Worm (Caenorhabditis elegans) whole organism, late embryonic: ENCODE results near the gene sre-34.

Experiments used
- C08G9.2 ChIP-seq: sonication (generic microtip); optimal IDR thresholded peaks from 2 replicates; lab custom pipeline; 2016; ENCODE audit warnings: mild to moderate bottlenecking, missing genetic modification characterization, moderate library complexity, missing compliant biosample characterization
- K09A11.1 ChIP-seq: sonication (generic microtip); optimal IDR thresholded peaks from 2 replicates; lab custom pipeline; 2017; ENCODE audit warnings: antibody characterized with exemption, mild to moderate bottlenecking, missing genetic modification characterization, missing compliant biosample characterization; ENCODE audit not compliant: insufficient read depth
- T23F11.4 ChIP-seq: fragments of 200-800 bp; sonication (Bioruptor generic); optimal IDR thresholded peaks from 2 replicates; lab custom pipeline; 2018; ENCODE audit warnings: mild to moderate bottlenecking, missing genetic modification characterization, missing compliant biosample characterization
- Y22D7AL.16 ChIP-seq: sonication (generic microtip); optimal IDR thresholded peaks from 2 replicates; lab custom pipeline; 2016; ENCODE audit warnings: missing genetic modification characterization, missing compliant biosample characterization
- ama-1 ChIP-seq: fragments of 150-350 bp; optimal IDR thresholded peaks from 2 replicates; lab custom pipeline; 2014
- ceh-14 ChIP-seq: sonication (generic microtip); optimal IDR thresholded peaks from 2 replicates; lab custom pipeline; 2016; ENCODE audit warnings: missing genotype, missing genetic modification characterization, missing compliant biosample characterization
- ceh-18 ChIP-seq: sonication (generic microtip); optimal IDR thresholded peaks from 2 replicates; lab custom pipeline; 2016; ENCODE audit warnings: missing genetic modification characterization, missing compliant biosample characterization
- ceh-19 ChIP-seq: fragments of 200-800 bp; sonication (Bioruptor generic); optimal IDR thresholded peaks from 2 replicates; lab custom pipeline; 2018; ENCODE audit warnings: mild to moderate bottlenecking, missing genetic modification characterization, missing compliant biosample characterization
- ceh-2 ChIP-seq: sonication (generic microtip); optimal IDR thresholded peaks from 2 replicates; lab custom pipeline; 2016; ENCODE audit warnings: missing genotype, missing genetic modification characterization, missing compliant biosample characterization
- ceh-24 ChIP-seq: sonication (generic microtip); optimal IDR thresholded peaks from 2 replicates; lab custom pipeline; 2016; ENCODE audit warnings: mild to moderate bottlenecking, missing genetic modification characterization, missing compliant biosample characterization
- ceh-30 ChIP-seq: fragments of 150-350 bp; optimal IDR thresholded peaks from 2 replicates; lab custom pipeline; 2014; ENCODE audit warnings: missing biosample characterization, missing genetic modification characterization
- ceh-45 ChIP-seq: fragments of 200-800 bp; sonication (Bioruptor generic); IDR thresholded peaks from 2 replicates; pipeline ENCODE4 v1.3.6; 2022; ENCODE audit warnings: missing genetic modification reagents, missing genetic modification characterization, missing compliant biosample characterization
- ceh-48 ChIP-seq: sonication (generic microtip); optimal IDR thresholded peaks from 2 replicates; lab custom pipeline; 2016; ENCODE audit warnings: missing genetic modification characterization, inconsistent platforms, missing compliant biosample characterization
- ceh-6 ChIP-seq: fragments of 200-800 bp; sonication (Bioruptor generic); optimal IDR thresholded peaks from 2 replicates; lab custom pipeline; 2018; ENCODE audit warnings: mild to moderate bottlenecking, missing genetic modification characterization, missing compliant biosample characterization
- ceh-9 ChIP-seq: sonication (generic microtip); optimal IDR thresholded peaks from 2 replicates; lab custom pipeline; 2016; ENCODE audit warnings: mild to moderate bottlenecking, missing genetic modification characterization, inconsistent platforms, missing compliant biosample characterization
- dmd-4 ChIP-seq: sonication (generic microtip); optimal IDR thresholded peaks from 2 replicates; lab custom pipeline; 2016; ENCODE audit warnings: borderline replicate concordance, missing genetic modification characterization, missing compliant biosample characterization
- elt-4 ChIP-seq: sonication (generic microtip); optimal IDR thresholded peaks from 2 replicates; lab custom pipeline; 2016; ENCODE audit warnings: missing genetic modification characterization, missing compliant biosample characterization
- ets-4 ChIP-seq: sonication (generic microtip); optimal IDR thresholded peaks from 2 replicates; lab custom pipeline; 2016; ENCODE audit warnings: missing genetic modification characterization, missing compliant biosample characterization
- fax-1 ChIP-seq: sonication (generic microtip); optimal IDR thresholded peaks from 2 replicates; lab custom pipeline; 2016; ENCODE audit warnings: missing genotype, missing genetic modification characterization, missing compliant biosample characterization
- fkh-10 ChIP-seq: fragments of 150-350 bp; optimal IDR thresholded peaks from 2 replicates; lab custom pipeline; 2014; ENCODE audit warnings: missing biosample characterization, missing genetic modification reagents, missing genetic modification characterization
- gmeb-2 ChIP-seq: sonication (generic microtip); optimal IDR thresholded peaks from 2 replicates; lab custom pipeline; 2016; ENCODE audit warnings: missing genetic modification characterization, inconsistent platforms, missing compliant biosample characterization
- hlh-13 ChIP-seq: fragments of 200-800 bp; sonication (Bioruptor generic); optimal IDR thresholded peaks from 2 replicates; lab custom pipeline; 2018; ENCODE audit warnings: mild to moderate bottlenecking, missing genetic modification characterization, missing compliant biosample characterization
- hlh-15 ChIP-seq: sonication (generic microtip); optimal IDR thresholded peaks from 2 replicates; lab custom pipeline; 2016; ENCODE audit warnings: missing genetic modification characterization, missing compliant biosample characterization
- hlh-8 ChIP-seq: sonication (generic microtip); optimal IDR thresholded peaks from 2 replicates; lab custom pipeline; 2016; ENCODE audit warnings: missing genotype, missing genetic modification characterization, missing compliant biosample characterization
- lim-6 ChIP-seq: sonication (generic microtip); optimal IDR thresholded peaks from 2 replicates; lab custom pipeline; 2016; ENCODE audit warnings: missing genetic modification characterization, missing compliant biosample characterization
- lin-11 ChIP-seq: fragments of 200-800 bp; sonication (Bioruptor generic); optimal IDR thresholded peaks from 2 replicates; lab custom pipeline; 2018; ENCODE audit warnings: mild to moderate bottlenecking, missing genetic modification characterization, missing compliant biosample characterization
- mec-3 ChIP-seq: sonication (generic microtip); optimal IDR thresholded peaks from 2 replicates; lab custom pipeline; 2016; ENCODE audit warnings: borderline replicate concordance, missing genetic modification characterization, missing compliant biosample characterization
- nhr-11 ChIP-seq: fragments of 150-350 bp; optimal IDR thresholded peaks from 2 replicates; lab custom pipeline; 2014; ENCODE audit warnings: missing biosample characterization, missing genetic modification characterization
- nhr-232 ChIP-seq: sonication (generic microtip); optimal IDR thresholded peaks from 2 replicates; lab custom pipeline; 2016; ENCODE audit warnings: missing genetic modification characterization, missing compliant biosample characterization
- npax-4 ChIP-seq: sonication (generic microtip); optimal IDR thresholded peaks from 2 replicates; lab custom pipeline; 2016; ENCODE audit warnings: missing genetic modification characterization, missing compliant biosample characterization
- odd-2 ChIP-seq: sonication (generic microtip); optimal IDR thresholded peaks from 2 replicates; lab custom pipeline; 2017; ENCODE audit warnings: antibody characterized with exemption, mild to moderate bottlenecking, missing genetic modification characterization, missing compliant biosample characterization
- pag-3 ChIP-seq: sonication (generic microtip); optimal IDR thresholded peaks from 2 replicates; lab custom pipeline; 2016; ENCODE audit warnings: missing compliant biosample characterization, missing genetic modification characterization, borderline replicate concordance
- pax-1 ChIP-seq: fragments of 150-350 bp; optimal IDR thresholded peaks from 2 replicates; lab custom pipeline; 2014; ENCODE audit warnings: missing biosample characterization, missing genetic modification characterization
- pha-2 ChIP-seq: sonication (generic microtip); optimal IDR thresholded peaks from 2 replicates; lab custom pipeline; 2017; ENCODE audit warnings: mild to moderate bottlenecking, missing genetic modification characterization, missing compliant biosample characterization
- pha-4 ChIP-seq: fragments of 150-350 bp; optimal IDR thresholded peaks from 2 replicates; lab custom pipeline; 2018; ENCODE audit warnings: missing biosample characterization, missing genetic modification reagents, missing genetic modification characterization
- pqm-1 ChIP-seq: sonication (generic microtip); optimal IDR thresholded peaks from 2 replicates; lab custom pipeline; 2016; ENCODE audit warnings: missing genetic modification characterization, missing compliant biosample characterization
- pros-1 ChIP-seq: fragments of 150-350 bp; optimal IDR thresholded peaks from 2 replicates; lab custom pipeline; 2014; ENCODE audit warnings: missing biosample characterization, missing genetic modification reagents, missing genetic modification characterization
- ref-2 ChIP-seq: sonication (generic microtip); optimal IDR thresholded peaks from 2 replicates; lab custom pipeline; 2016; ENCODE audit warnings: missing genetic modification characterization, missing compliant biosample characterization
- sdc-2 ChIP-seq: sonication (generic microtip); optimal IDR thresholded peaks from 2 replicates; lab custom pipeline; 2016; ENCODE audit warnings: missing genotype, missing genetic modification characterization, missing compliant biosample characterization
- sox-2 ChIP-seq: fragments of 200-800 bp; sonication (Bioruptor generic); IDR thresholded peaks from 2 replicates; pipeline ENCODE4 v1.3.6; 2022; ENCODE audit warnings: missing genetic modification reagents, missing genetic modification characterization, missing compliant biosample characterization
- sox-4 ChIP-seq: sonication (generic microtip); optimal IDR thresholded peaks from 2 replicates; lab custom pipeline; 2017; ENCODE audit warnings: mild to moderate bottlenecking, missing genetic modification characterization, inconsistent platforms, missing compliant biosample characterization
- syd-9 ChIP-seq: sonication (generic microtip); optimal IDR thresholded peaks from 2 replicates; lab custom pipeline; 2016; ENCODE audit warnings: mild to moderate bottlenecking, missing genetic modification characterization, moderate library complexity, missing compliant biosample characterization
- tbx-7 ChIP-seq: sonication (generic microtip); optimal IDR thresholded peaks from 2 replicates; lab custom pipeline; 2016; ENCODE audit warnings: missing genotype, missing genetic modification characterization, missing compliant biosample characterization
- ttx-3 ChIP-seq: sonication (generic microtip); optimal IDR thresholded peaks from 2 replicates; lab custom pipeline; 2016; ENCODE audit warnings: missing genetic modification reagents, missing genetic modification characterization, missing compliant biosample characterization
- unc-42 ChIP-seq: sonication (generic microtip); optimal IDR thresholded peaks from 2 replicates; lab custom pipeline; 2016; ENCODE audit warnings: missing genotype, missing genetic modification characterization, missing compliant biosample characterization
- unc-55 ChIP-seq: sonication (generic microtip); optimal IDR thresholded peaks from 2 replicates; lab custom pipeline; 2017; ENCODE audit warnings: missing biosample characterization, missing genetic modification reagents, missing genetic modification characterization
- unc-86 ChIP-seq: sonication (generic microtip); optimal IDR thresholded peaks from 2 replicates; lab custom pipeline; 2016; ENCODE audit warnings: missing genetic modification characterization, missing compliant biosample characterization
- zip-5 ChIP-seq: sonication (generic microtip); optimal IDR thresholded peaks from 2 replicates; lab custom pipeline; 2016; ENCODE audit warnings: missing genetic modification characterization, missing compliant biosample characterization

The sre-34 gene

ce11 chrII:12491936-12492335 lies 42.0 kb downstream of the sre-34 start, which contains the start of gene srz-6:
srz-6 (plus strand) TSS chrII:12492236.
- TF ChIP-seq mec-3 (tag; lab: Kevin White, UChicago) (no peak), odd-2 (tag; lab: Kevin White, UChicago) (no peak), ceh-24 (no peak), unc-86 (tag; lab: Kevin White, UChicago) (no peak), pha-2 (no peak), tbx-7 (tag; lab: Kevin White, UChicago) (no peak), pros-1 (no peak), unc-42 (tag; lab: Kevin White, UChicago) (no peak), syd-9 (tag; lab: Kevin White, UChicago) (no peak), hlh-15 (tag; lab: Kevin White, UChicago) (no peak), ttx-3 (tag; lab: Kevin White, UChicago) (no peak), ceh-19 (no peak), npax-4 (tag; lab: Kevin White, UChicago) (no peak), C08G9.2 (tag; lab: Kevin White, UChicago) (no peak), sdc-2 (tag; lab: Kevin White, UChicago) (no peak), pag-3 (no peak), zip-5 (tag; lab: Kevin White, UChicago) (no peak), ceh-48 (no peak), ceh-2 (tag; lab: Kevin White, UChicago) (no peak), ref-2 (no peak)
- TF ChIP-seq, all 69 proteins: peak for 0

ce11 chrII:12494067-12494477 lies 44.1 kb downstream of the sre-34 start:
- no peak for TF ChIP-seq dmd-4 (tag; lab: Kevin White, UChicago)
- TF ChIP-seq ceh-45 (GFP tag; lab: Robert Waterston, UW), result no peak
- TF ChIP-seq pax-1, result no peak
- TF ChIP-seq gmeb-2 (tag; lab: Kevin White, UChicago), result no peak
- no peak for TF ChIP-seq pha-4 (tag; lab: Kevin White, UChicago)
- TF ChIP-seq unc-55, result no peak

ce11 chrII:12494556-12495131 lies 44.7 kb downstream of the sre-34 start, which contains the start of gene col-85:
col-85 (minus strand) TSS chrII:12495095.
- TF ChIP-seq unc-86 (tag; lab: Kevin White, UChicago) (peak; percentile 84), hlh-13 (GFP tag; lab: Kevin White, UChicago) (peak; percentile 94), unc-55 (no peak), K09A11.1 (tag; lab: Kevin White, UChicago) (peak; percentile 88), ceh-19 (peak; percentile 94), nhr-232 (peak; percentile 85), sdc-2 (tag; lab: Kevin White, UChicago) (peak; percentile 89), pax-1 (no peak), Y22D7AL.16 (tag; lab: Kevin White, UChicago) (peak; percentile 94), ceh-24 (peak; percentile 90), ceh-45 (GFP tag; lab: Robert Waterston, UW) (peak; percentile 96), pqm-1 (peak; percentile 86), T23F11.4 (peak; percentile 97), lin-11 (tag; lab: Kevin White, UChicago) (peak; percentile 87), pros-1 (no peak), ceh-9 (peak; percentile 93), ceh-18 (tag; lab: Kevin White, UChicago) (peak; percentile 86), ama-1 (lab: Kevin White, UChicago) (no peak), sox-4 (tag; lab: Kevin White, UChicago) (peak; percentile 97), ceh-48 (peak; percentile 86), nhr-11 (tag; lab: Kevin White, UChicago) (no peak), ceh-14 (peak; percentile 96), fkh-10 (GFP tag; lab: Kevin White, UChicago) (peak; percentile 52), ttx-3 (tag; lab: Kevin White, UChicago) (peak; percentile 92), ets-4 (tag; lab: Kevin White, UChicago) (peak; percentile 78), ref-2 (peak; percentile 89), fax-1 (tag; lab: Kevin White, UChicago) (peak; percentile 88), sox-2 (GFP tag; lab: Robert Waterston, UW) (peak; percentile 92), ceh-30 (tag; lab: Kevin White, UChicago) (peak; percentile 3), pag-3 (peak; percentile 89), lim-6 (tag; lab: Kevin White, UChicago) (peak; percentile 84), hlh-8 (peak; percentile 90), elt-4 (tag; lab: Kevin White, UChicago) (no peak), ceh-6 (GFP tag; lab: Kevin White, UChicago) (peak; percentile 91)
